Worm (Caenorhabditis elegans): Measurements from ENCODE around the gene K07E3.2.

The K07E3.2 gene

ce11 chrX:8060823-8061222 is 43.3 kb upstream of the K07E3.2 start, which contains the start of gene C18A11.3:
Gene C18A11.3, plus strand, starts transcription at chrX:8061123.
- no peak for TF ChIP-seq pag-3 (tag; optimal IDR thresholded peaks at IDR 0.05; ENCODE audit: borderline replicate concordance)
- no peak for TF ChIP-seq fax-1 (tag; optimal IDR thresholded peaks at IDR 0.05)
- no peak for TF ChIP-seq lin-11 (tag; optimal IDR thresholded peaks at IDR 0.05)
- no peak for TF ChIP-seq tbx-2 (tag; optimal IDR thresholded peaks at IDR 0.05)
- TF ChIP-seq hlh-15 (tag; optimal IDR thresholded peaks at IDR 0.05), result no peak
- TF ChIP-seq sox-4 (tag; optimal IDR thresholded peaks at IDR 0.05), result no peak
- no peak for TF ChIP-seq unc-3 (GFP tag; conservative IDR thresholded peaks at IDR 0.05)
- no peak for TF ChIP-seq unc-3 (tag; optimal IDR thresholded peaks at IDR 0.05)
- no peak for TF ChIP-seq ceh-2 (tag; optimal IDR thresholded peaks at IDR 0.05)
- no peak for TF ChIP-seq C38D4.7 (GFP tag; optimal IDR thresholded peaks at IDR 0.05)
- no peak for TF ChIP-seq hlh-13 (GFP tag; optimal IDR thresholded peaks at IDR 0.05)
- no peak for TF ChIP-seq ceh-34 (tag; optimal IDR thresholded peaks at IDR 0.05)
- TF ChIP-seq pqm-1 (tag; optimal IDR thresholded peaks at IDR 0.05), result no peak

- TF ChIP-seq hlh-8 (tag; optimal IDR thresholded peaks at IDR 0.05) (no peak), dve-1 (tag; optimal IDR thresholded peaks at IDR 0.05) (no peak), C38D4.7 (GFP tag; optimal IDR thresholded peaks at IDR 0.05) (no peak), odd-2 (tag; optimal IDR thresholded peaks at IDR 0.05) (no peak), ceh-24 (tag; optimal IDR thresholded peaks at IDR 0.05) (no peak), pat-9 (tag; optimal IDR thresholded peaks at IDR 0.05) (no peak), T23F11.4 (GFP tag; optimal IDR thresholded peaks at IDR 0.05) (no peak), nfya-1 (tag; optimal IDR thresholded peaks at IDR 0.05) (no peak), fkh-10 (GFP tag; optimal IDR thresholded peaks at IDR 0.05) (no peak), ceh-18 (tag; optimal IDR thresholded peaks at IDR 0.05) (no peak), hlh-13 (GFP tag; optimal IDR thresholded peaks at IDR 0.05) (no peak)
These were observed 36.8 kb upstream of the K07E3.2 start, which contains the start of gene C18A11.2 for ce11 chrX:8067268-8067667. Gene C18A11.2, plus strand, starts transcription at chrX:8067568.

ce11 chrX:8069293-8069692 is 34.8 kb upstream of the K07E3.2 start, which contains the start of gene C18A11.1:
Gene C18A11.1, plus strand, starts transcription at chrX:8069328.
- no peak for TF ChIP-seq ttx-3 (tag; optimal IDR thresholded peaks at IDR 0.05)
- no peak for TF ChIP-seq ama-1 (optimal IDR thresholded peaks at IDR 0.05)
- TF ChIP-seq sox-4 (tag; optimal IDR thresholded peaks at IDR 0.05), result no peak
- TF ChIP-seq ceh-2 (tag; optimal IDR thresholded peaks at IDR 0.05), result no peak
- TF ChIP-seq sox-2 (GFP tag; IDR thresholded peaks at IDR 0.05), result no peak
- no peak for TF ChIP-seq ceh-18 (tag; optimal IDR thresholded peaks at IDR 0.05)
- no peak for TF ChIP-seq fkh-6 (tag; optimal IDR thresholded peaks at IDR 0.05)
- TF ChIP-seq ahr-1 (tag; optimal IDR thresholded peaks at IDR 0.05), result no peak
- no peak for TF ChIP-seq ceh-34 (tag; optimal IDR thresholded peaks at IDR 0.05)
- TF ChIP-seq unc-42 (tag; optimal IDR thresholded peaks at IDR 0.05), result no peak

- TF ChIP-seq elt-2 (tag; optimal IDR thresholded peaks at IDR 0.05) (no peak), unc-86 (tag; optimal IDR thresholded peaks at IDR 0.05) (no peak), ceh-14 (tag; optimal IDR thresholded peaks at IDR 0.05) (no peak), elt-4 (tag; optimal IDR thresholded peaks at IDR 0.05) (no peak), dmd-4 (tag; optimal IDR thresholded peaks at IDR 0.05; ENCODE audit: borderline replicate concordance) (no peak), ceh-30 (tag; optimal IDR thresholded peaks at IDR 0.05) (no peak), unc-42 (tag; optimal IDR thresholded peaks at IDR 0.05) (no peak), K09A11.1 (tag; optimal IDR thresholded peaks at IDR 0.05; ENCODE audit: insufficient read depth) (no peak), ceh-48 (tag; optimal IDR thresholded peaks at IDR 0.05) (no peak), ets-4 (tag; optimal IDR thresholded peaks at IDR 0.05) (no peak), ttx-3 (tag; optimal IDR thresholded peaks at IDR 0.05) (no peak), gmeb-2 (tag; optimal IDR thresholded peaks at IDR 0.05) (no peak), che-1 (tag; optimal IDR thresholded peaks at IDR 0.05) (no peak)
These were observed 29.6 kb upstream of the K07E3.2 start for ce11 chrX:8074527-8074926.
